Worm (Caenorhabditis elegans) whole organism, young adult: Measurements from ENCODE around the gene D2096.5.
A peak's percentile ranks its signal among the peaks of the same experiment; 100 is the strongest.

ENCODE experiments used
- B0019.2 ChIP-seq: fragments of 200-800 bp; sonication (Bioruptor generic); conservative IDR thresholded peaks from 2 replicates; pipeline ENCODE4 v1.3.6; 2022; ENCODE audit warnings: missing genetic modification reagents, missing genetic modification characterization, missing compliant biosample characterization
- B0035.1 ChIP-seq: sonication (generic microtip); optimal IDR thresholded peaks from 2 replicates; lab custom pipeline; 2016; ENCODE audit warnings: missing genetic modification characterization, mild to moderate bottlenecking, missing compliant biosample characterization, missing genotype, missing genetic modification reagents
- B0336.3 ChIP-seq: fragments of 200-800 bp; sonication (Bioruptor generic); IDR thresholded peaks from 2 replicates; pipeline ENCODE4 v1.3.6; 2022; ENCODE audit warnings: missing genetic modification characterization, missing compliant biosample characterization
- C06A6.2 ChIP-seq: fragments of 200-800 bp; sonication (Bioruptor generic); conservative IDR thresholded peaks from 2 replicates; pipeline ENCODE4 v1.3.6; 2022; ENCODE audit warnings: missing genetic modification characterization, missing compliant biosample characterization
- F23B12.7 ChIP-seq: sonication (generic microtip); optimal IDR thresholded peaks from 2 replicates; lab custom pipeline; 2017; ENCODE audit warnings: missing genetic modification characterization, mild to moderate bottlenecking, missing compliant biosample characterization, antibody characterized with exemption, moderate library complexity; ENCODE audit not compliant: insufficient read depth
- F37B4.10 ChIP-seq: fragments of 200-800 bp; sonication (Bioruptor generic); IDR thresholded peaks from 2 replicates; pipeline ENCODE4 v1.3.6; 2022; ENCODE audit warnings: missing genetic modification characterization, missing compliant biosample characterization
- F39B2.1 ChIP-seq: fragments of 200-800 bp; sonication (Bioruptor generic); IDR thresholded peaks from 2 replicates; pipeline ENCODE4 v1.3.6; 2022; ENCODE audit warnings: missing genetic modification reagents, missing genetic modification characterization, missing compliant biosample characterization
- F49E8.2 ChIP-seq: sonication (generic microtip); optimal IDR thresholded peaks from 3 replicates; lab custom pipeline; 2017; ENCODE audit warnings: missing genetic modification characterization, mild to moderate bottlenecking, missing compliant biosample characterization, antibody characterized with exemption, moderate library complexity; ENCODE audit not compliant: insufficient read depth
- F52B5.7 ChIP-seq: sonication (generic microtip); optimal IDR thresholded peaks from 2 replicates; lab custom pipeline; 2016; ENCODE audit warnings: mild to moderate bottlenecking, missing genetic modification characterization, missing compliant biosample characterization
- F57A8.1 ChIP-seq: fragments of 200-800 bp; sonication (Bioruptor generic); optimal IDR thresholded peaks from 2 replicates; lab custom pipeline; 2018; ENCODE audit warnings: mild to moderate bottlenecking, missing genetic modification characterization, moderate library complexity, missing compliant biosample characterization
- K12H6.12 ChIP-seq: fragments of 200-800 bp; sonication (Bioruptor generic); optimal IDR thresholded peaks from 2 replicates; lab custom pipeline; 2018; ENCODE audit warnings: mild to moderate bottlenecking, missing genetic modification characterization, missing compliant biosample characterization
- Y56A3A.18 ChIP-seq: fragments of 200-800 bp; sonication (Bioruptor generic); IDR thresholded peaks from 2 replicates; pipeline ENCODE4 v1.3.6; 2022; ENCODE audit warnings: missing genetic modification reagents, missing genetic modification characterization, missing compliant biosample characterization
- akir-1 ChIP-seq: fragments of 200-800 bp; sonication (Bioruptor generic); optimal IDR thresholded peaks from 2 replicates; lab custom pipeline; 2018; ENCODE audit warnings: mild to moderate bottlenecking, missing genetic modification characterization, moderate library complexity, missing compliant biosample characterization
- ama-1 ChIP-seq, 3 experiments: fragments of 150-350 bp in 1 of 3; sonication (generic microtip) in 2 of 3; optimal IDR thresholded peaks; 2 replicates each; lab custom pipeline; 2014 to 2018; ENCODE audit warnings: missing biosample characterization in 2 of 3, missing genetic modification characterization in 2 of 3, missing genetic modification reagents in 2 of 3
- aptf-2 ChIP-seq: fragments of 200-800 bp; sonication (Bioruptor generic); conservative IDR thresholded peaks from 2 replicates; pipeline ENCODE4 v1.3.6; 2022; ENCODE audit warnings: missing genetic modification reagents, missing genetic modification characterization, missing compliant biosample characterization
- atf-7 ChIP-seq: sonication (generic microtip); optimal IDR thresholded peaks from 2 replicates; lab custom pipeline; 2017; ENCODE audit warnings: mild to moderate bottlenecking, missing genetic modification characterization, missing compliant biosample characterization
- attf-5 ChIP-seq: fragments of 200-800 bp; sonication (Bioruptor generic); optimal IDR thresholded peaks from 2 replicates; lab custom pipeline; 2018; ENCODE audit warnings: mild to moderate bottlenecking, missing genetic modification characterization, missing compliant biosample characterization
- bed-2 ChIP-seq: fragments of 200-800 bp; sonication (Bioruptor generic); IDR thresholded peaks from 2 replicates; pipeline ENCODE4 v1.3.6; 2022; ENCODE audit warnings: missing genetic modification reagents, missing genetic modification characterization, missing compliant biosample characterization
- ccch-3 ChIP-seq: fragments of 200-800 bp; sonication (Bioruptor generic); optimal IDR thresholded peaks from 2 replicates; lab custom pipeline; 2018; ENCODE audit warnings: mild to moderate bottlenecking, missing genetic modification characterization, missing compliant biosample characterization
- cebp-2 ChIP-seq: fragments of 200-800 bp; sonication (Bioruptor generic); IDR thresholded peaks from 2 replicates; pipeline ENCODE4 v1.3.6; 2022; ENCODE audit warnings: missing genetic modification characterization, missing compliant biosample characterization
- ceh-27 ChIP-seq: fragments of 200-800 bp; sonication (Bioruptor generic); optimal IDR thresholded peaks from 2 replicates; lab custom pipeline; 2018; ENCODE audit warnings: mild to moderate bottlenecking, missing genetic modification characterization, moderate library complexity, missing compliant biosample characterization
- ceh-58 ChIP-seq: fragments of 200-800 bp; sonication (Bioruptor generic); IDR thresholded peaks from 2 replicates; pipeline ENCODE4 v1.3.6; 2022; ENCODE audit warnings: missing genetic modification characterization, missing compliant biosample characterization
- die-1 ChIP-seq: sonication (generic microtip); optimal IDR thresholded peaks from 2 replicates; lab custom pipeline; 2016; ENCODE audit warnings: missing genotype, mild to moderate bottlenecking, missing genetic modification characterization, missing compliant biosample characterization
- efl-1 ChIP-seq: fragments of 150-350 bp; optimal IDR thresholded peaks from 2 replicates; lab custom pipeline; 2014; ENCODE audit warnings: missing biosample characterization, missing genetic modification reagents, missing genetic modification characterization
- egl-44 ChIP-seq: fragments of 200-800 bp; sonication (Bioruptor generic); IDR thresholded peaks from 2 replicates; pipeline ENCODE4 v1.3.6; 2022; ENCODE audit warnings: missing genetic modification reagents, missing genetic modification characterization, missing compliant biosample characterization
- egrh-3 ChIP-seq: fragments of 200-800 bp; sonication (Bioruptor generic); IDR thresholded peaks from 2 replicates; pipeline ENCODE4 v1.3.6; 2022; ENCODE audit warnings: missing genetic modification reagents, missing genetic modification characterization, missing compliant biosample characterization
- fkh-3 ChIP-seq: sonication (generic microtip); optimal IDR thresholded peaks from 2 replicates; lab custom pipeline; 2016; ENCODE audit warnings: mild to moderate bottlenecking, missing genetic modification characterization, missing compliant biosample characterization
- gei-17 ChIP-seq: fragments of 200-800 bp; sonication (Bioruptor generic); optimal IDR thresholded peaks from 2 replicates; lab custom pipeline; 2018; ENCODE audit warnings: mild to moderate bottlenecking, missing genetic modification characterization, missing compliant biosample characterization
- him-1 ChIP-seq: sonication (generic microtip); optimal IDR thresholded peaks from 2 replicates; lab custom pipeline; 2016; ENCODE audit warnings: missing genotype, missing genetic modification reagents, missing genetic modification characterization, missing compliant biosample characterization
- hmg-20 ChIP-seq: fragments of 200-800 bp; sonication (Bioruptor generic); IDR thresholded peaks from 2 replicates; pipeline ENCODE4 v1.3.6; 2022; ENCODE audit warnings: missing genetic modification reagents, missing genetic modification characterization, missing compliant biosample characterization
- hrde-1 ChIP-seq: sonication (generic microtip); optimal IDR thresholded peaks from 2 replicates; lab custom pipeline; 2016; ENCODE audit warnings: missing genetic modification characterization, mild to moderate bottlenecking, missing compliant biosample characterization, moderate library complexity, missing genotype, missing genetic modification reagents, borderline replicate concordance
- hsf-1 ChIP-seq: fragments of 200-800 bp; sonication (Bioruptor generic); IDR thresholded peaks from 2 replicates; pipeline ENCODE4 v1.3.6; 2022; ENCODE audit warnings: missing genetic modification reagents, missing genetic modification characterization, missing compliant biosample characterization
- lin-35 ChIP-seq, 3 experiments: fragments of 150-350 bp in 2 of 3; sonication (generic microtip) in 1 of 3; optimal IDR thresholded peaks; 2 replicates each; lab custom pipeline; 2014 to 2018; ENCODE audit warnings: missing biosample characterization in 3 of 3, missing genetic modification characterization in 3 of 3, missing genetic modification reagents in 3 of 3
- lin-54 ChIP-seq: fragments of 200-800 bp; sonication (Bioruptor generic); optimal IDR thresholded peaks from 2 replicates; lab custom pipeline; 2018; ENCODE audit warnings: mild to moderate bottlenecking, missing genetic modification characterization, missing compliant biosample characterization
- madf-3 ChIP-seq: fragments of 200-800 bp; sonication (Bioruptor generic); IDR thresholded peaks from 2 replicates; pipeline ENCODE4 v1.3.6; 2022; ENCODE audit warnings: missing genetic modification reagents, missing genetic modification characterization, missing compliant biosample characterization
- mcd-1 ChIP-seq: fragments of 200-800 bp; sonication (Bioruptor generic); IDR thresholded peaks from 2 replicates; pipeline ENCODE4 v1.3.6; 2022; ENCODE audit warnings: missing genetic modification reagents, missing genetic modification characterization, missing compliant biosample characterization
- mxl-1 ChIP-seq: sonication (generic microtip); optimal IDR thresholded peaks from 2 replicates; lab custom pipeline; 2016; ENCODE audit warnings: missing genetic modification characterization, missing compliant biosample characterization
- nhr-120 ChIP-seq: fragments of 200-800 bp; sonication (Bioruptor generic); IDR thresholded peaks from 2 replicates; pipeline ENCODE4 v1.3.6; 2022; ENCODE audit warnings: missing genetic modification characterization, missing compliant biosample characterization
- nhr-80 ChIP-seq: sonication (generic microtip); optimal IDR thresholded peaks from 2 replicates; lab custom pipeline; 2016; ENCODE audit warnings: missing genetic modification characterization, missing compliant biosample characterization
- sea-2 ChIP-seq: fragments of 200-800 bp; sonication (Bioruptor generic); IDR thresholded peaks from 2 replicates; pipeline ENCODE4 v1.3.6; 2022; ENCODE audit warnings: missing genetic modification characterization, missing compliant biosample characterization
- snpc-1.3 ChIP-seq: sonication (generic microtip); optimal IDR thresholded peaks from 2 replicates; lab custom pipeline; 2017; ENCODE audit warnings: missing genetic modification characterization, mild to moderate bottlenecking, missing compliant biosample characterization, antibody characterized with exemption, moderate library complexity, missing genotype, missing genetic modification reagents; ENCODE audit not compliant: insufficient read depth
- snpc-3.4 ChIP-seq: sonication (generic microtip); optimal IDR thresholded peaks from 2 replicates; lab custom pipeline; 2017; ENCODE audit warnings: missing genetic modification characterization, mild to moderate bottlenecking, missing compliant biosample characterization, antibody characterized with exemption, moderate library complexity, missing genotype, missing genetic modification reagents
- somi-1 ChIP-seq: fragments of 200-800 bp; sonication (Bioruptor generic); optimal IDR thresholded peaks from 2 replicates; lab custom pipeline; 2018; ENCODE audit warnings: mild to moderate bottlenecking, missing genetic modification characterization, missing compliant biosample characterization
- tbp1 ChIP-seq: fragments of 200-800 bp; sonication (Bioruptor generic); optimal IDR thresholded peaks from 2 replicates; lab custom pipeline; 2018; ENCODE audit warnings: mild to moderate bottlenecking, missing genetic modification characterization, missing compliant biosample characterization
- tbx-9 ChIP-seq: sonication (generic microtip); optimal IDR thresholded peaks from 2 replicates; lab custom pipeline; 2016; ENCODE audit warnings: borderline replicate concordance, missing genetic modification characterization, inconsistent platforms, missing compliant biosample characterization
- unc-130 ChIP-seq: sonication (generic microtip); optimal IDR thresholded peaks from 2 replicates; lab custom pipeline; 2016; ENCODE audit warnings: missing genetic modification reagents, missing genetic modification characterization, missing compliant biosample characterization
- ztf-22 ChIP-seq: fragments of 200-800 bp; sonication (Bioruptor generic); optimal IDR thresholded peaks from 2 replicates; lab custom pipeline; 2018; ENCODE audit warnings: mild to moderate bottlenecking, missing genetic modification characterization, moderate library complexity, missing compliant biosample characterization
- ztf-3 ChIP-seq: fragments of 200-800 bp; sonication (Bioruptor generic); optimal IDR thresholded peaks from 2 replicates; lab custom pipeline; 2018; ENCODE audit warnings: mild to moderate bottlenecking, missing genetic modification characterization, missing compliant biosample characterization

D2096.5 gene

ce11 chrIV:8377501-8377900 lies 17.9 kb upstream of the D2096.5 start, which contains the start of gene D2096.7 (continued):
- TF ChIP-seq hsf-1 (GFP tag; lab: Robert Waterston, UW) = peak; percentile 91
- no peak for TF ChIP-seq F23B12.7
- TF ChIP-seq F57A8.1 = peak; percentile 44
- TF ChIP-seq snpc-1.3 (tag; lab: Kevin White, UChicago) = peak; percentile 89
- peak; percentile 96 for TF ChIP-seq hrde-1 (tag; lab: Kevin White, UChicago)
- peak; percentile 74 for TF ChIP-seq lin-54 (GFP tag; lab: Kevin White, UChicago)
- no peak for TF ChIP-seq efl-1
- TF ChIP-seq Y56A3A.18 (GFP tag; lab: Robert Waterston, UW) = peak; percentile 95
- TF ChIP-seq tbx-9 (tag; lab: Kevin White, UChicago) = peak; percentile 91
- TF ChIP-seq snpc-3.4 = peak; percentile 2
- TF ChIP-seq unc-130 = peak; percentile 89
- TF ChIP-seq F49E8.2 = peak; percentile 95
- TF ChIP-seq gei-17 (GFP tag; lab: Kevin White, UChicago) = peak; percentile 53
- peak; percentile 96 for TF ChIP-seq B0336.3 (GFP tag; lab: Robert Waterston, UW)
- TF ChIP-seq B0019.2 = no peak
- 0 out of 2 replicates have a peak, but pooled peaks have one; percentile 2 for TF ChIP-seq hmg-20 (GFP tag; lab: Robert Waterston, UW)
- no peak for TF ChIP-seq C06A6.2 (GFP tag; lab: Robert Waterston, UW)
- TF ChIP-seq F37B4.10 (GFP tag; lab: Robert Waterston, UW) = 0 out of 2 replicates have a peak, but pooled peaks have one; percentile 88
- TF ChIP-seq atf-7 (tag; lab: Kevin White, UChicago) = peak; percentile 87
- TF ChIP-seq him-1 (tag; lab: Kevin White, UChicago) = peak; percentile 80
- TF ChIP-seq B0035.1 = peak; percentile 52
- TF ChIP-seq ceh-27 (GFP tag; lab: Kevin White, UChicago) = no peak
- TF ChIP-seq cebp-2 (GFP tag; lab: Robert Waterston, UW) = peak; percentile 70; the same call in 1 of the 2 replicates
- peak; percentile 54; the same call in 1 of the 2 replicates for TF ChIP-seq mcd-1 (GFP tag; lab: Robert Waterston, UW)
- TF ChIP-seq F39B2.1 (GFP tag; lab: Robert Waterston, UW) = peak; percentile 66
- TF ChIP-seq fkh-3 (tag; lab: Kevin White, UChicago) = peak; percentile 77
- TF ChIP-seq ccch-3 = no peak
- TF ChIP-seq K12H6.12 (tag; lab: Kevin White, UChicago) = peak; percentile 46
- no peak for TF ChIP-seq sea-2 (GFP tag; lab: Robert Waterston, UW)
- no peak for TF ChIP-seq somi-1
- TF ChIP-seq aptf-2 = no peak
- TF ChIP-seq madf-3 (GFP tag; lab: Robert Waterston, UW) = peak; percentile 91
- 0 out of 2 replicates have a peak, but pooled peaks have one; percentile 55 for TF ChIP-seq nhr-120 (GFP tag; lab: Robert Waterston, UW)
- TF ChIP-seq egrh-3 = no peak
- TF ChIP-seq nhr-80 (tag; lab: Kevin White, UChicago) = no peak
- no peak for TF ChIP-seq bed-2 (GFP tag; lab: Robert Waterston, UW)
- TF ChIP-seq lin-35 (GFP tag; optimal IDR thresholded peaks at IDR 0.05; lab: Kevin White, UChicago) = peak in 1 of 3 experiments; percentile 67
- TF ChIP-seq die-1 = peak; percentile 78
- peak; percentile 67 for TF ChIP-seq attf-5 (GFP tag; lab: Kevin White, UChicago)
- TF ChIP-seq tbp1 (GFP tag; lab: Kevin White, UChicago) = peak; percentile 72
- TF ChIP-seq mxl-1 (tag; lab: Kevin White, UChicago) = peak; percentile 32
- no peak for TF ChIP-seq ztf-3 (GFP tag; lab: Kevin White, UChicago)
- TF ChIP-seq F52B5.7 (tag; lab: Kevin White, UChicago) = peak; percentile 93
- TF ChIP-seq egl-44 (GFP tag; lab: Robert Waterston, UW) = no peak; the same call in none of the 2 replicates
- peak; percentile 10 for TF ChIP-seq ztf-22 (GFP tag; lab: Kevin White, UChicago)
- peak; percentile 74 for TF ChIP-seq ama-1 (optimal IDR thresholded peaks at IDR 0.05; lab: Kevin White, UChicago)
- TF ChIP-seq ama-1 (GFP tag; optimal IDR thresholded peaks at IDR 0.05; lab: Kevin White, UChicago) = peak; percentile 76 to 95
- no peak for TF ChIP-seq akir-1
- peak; percentile 96; the same call in 1 of the 2 replicates for TF ChIP-seq ceh-58 (GFP tag; lab: Robert Waterston, UW)
